Worm (Caenorhabditis elegans): ENCODE measurements around the gene del-2.
A peak's percentile ranks its signal among the peaks of the same experiment; 100 is the strongest.

del-2 gene

ce11 chrIV:9669969-9670368 lies 28.1 kb upstream of the del-2 start:
- no peak for TF ChIP-seq ets-4 (tag; optimal IDR thresholded peaks at IDR 0.05)
- peak; percentile 72 for TF ChIP-seq hlh-30 (tag; optimal IDR thresholded peaks at IDR 0.05; ENCODE audit: insufficient read depth)

DNA sequence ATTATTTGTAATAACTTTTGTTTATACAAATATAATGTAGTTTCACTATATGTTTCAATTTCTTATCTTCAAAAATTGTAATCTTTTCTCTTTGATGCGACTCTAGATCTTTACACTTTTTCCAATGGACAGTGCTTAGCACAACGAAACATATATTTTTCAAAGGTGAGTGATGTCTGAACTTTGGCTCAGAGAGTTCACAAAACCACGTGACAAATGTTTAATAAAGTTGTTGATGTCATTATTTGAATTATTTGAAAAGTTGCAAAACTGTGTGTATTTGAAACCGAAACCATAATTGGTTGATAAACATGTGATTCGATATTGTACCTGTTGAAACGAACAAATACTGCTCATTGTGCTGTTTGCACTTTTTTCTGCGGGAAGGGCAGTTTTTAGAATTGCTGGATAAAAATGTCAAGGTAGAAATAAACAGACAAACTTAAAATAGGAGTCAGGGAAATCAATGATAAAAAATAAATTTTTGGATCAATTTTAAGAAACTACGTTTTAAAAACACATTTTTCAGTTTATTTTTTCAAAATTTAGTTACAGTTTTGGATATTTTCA lies 26.4 kb upstream of the del-2 start:
- no peak for TF ChIP-seq nhr-232 (tag; optimal IDR thresholded peaks at IDR 0.05)
- peak; percentile 7 for TF ChIP-seq hlh-30 (tag; optimal IDR thresholded peaks at IDR 0.05; ENCODE audit: insufficient read depth)

DNA sequence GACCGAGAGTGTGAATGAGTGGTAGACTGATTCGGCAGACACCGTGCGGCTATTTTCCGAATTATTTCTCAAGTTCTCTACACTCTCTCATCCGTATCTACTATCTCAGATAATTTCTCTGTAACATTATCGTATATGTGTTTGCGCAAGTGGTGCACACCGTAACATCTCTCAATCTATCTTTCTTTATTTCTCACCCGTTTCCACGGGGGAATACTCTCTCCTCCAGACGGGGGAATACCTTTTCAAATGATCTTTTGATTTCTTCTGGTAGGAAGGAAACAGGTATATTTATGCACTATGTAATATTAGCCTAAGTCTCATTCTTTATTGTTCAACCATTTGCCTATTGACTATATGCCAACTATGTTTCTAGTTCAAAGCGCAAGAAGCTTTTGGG lies 25.3 kb upstream of the del-2 start:
- peak; percentile 45 for TF ChIP-seq tbx-2 (tag; optimal IDR thresholded peaks at IDR 0.05)
- TF ChIP-seq nfya-1 (tag; optimal IDR thresholded peaks at IDR 0.05) = peak; percentile 25
- peak; percentile 19 for TF ChIP-seq elt-2 (tag; optimal IDR thresholded peaks at IDR 0.05)
- TF ChIP-seq ceh-34 (tag; optimal IDR thresholded peaks at IDR 0.05) = peak; percentile 38
- TF ChIP-seq ahr-1 (tag; optimal IDR thresholded peaks at IDR 0.05) = no peak
- no peak for TF ChIP-seq fkh-10 (GFP tag; optimal IDR thresholded peaks at IDR 0.05)
- no peak for TF ChIP-seq fkh-6 (tag; optimal IDR thresholded peaks at IDR 0.05)
- peak; percentile 8 for TF ChIP-seq ceh-30 (tag; optimal IDR thresholded peaks at IDR 0.05)

- no peak for TF ChIP-seq C08G9.2 (tag; optimal IDR thresholded peaks at IDR 0.05)
- no peak for TF ChIP-seq fkh-10 (GFP tag; optimal IDR thresholded peaks at IDR 0.05)
- peak; percentile 82 for TF ChIP-seq unc-42 (tag; optimal IDR thresholded peaks at IDR 0.05)
- no peak for TF ChIP-seq pros-1 (tag; optimal IDR thresholded peaks at IDR 0.05)
- TF ChIP-seq rnt-1 (tag; optimal IDR thresholded peaks at IDR 0.05) = no peak
These were observed 18.2 kb upstream of the del-2 start for ce11 chrIV:9659999-9660398.

DNA sequence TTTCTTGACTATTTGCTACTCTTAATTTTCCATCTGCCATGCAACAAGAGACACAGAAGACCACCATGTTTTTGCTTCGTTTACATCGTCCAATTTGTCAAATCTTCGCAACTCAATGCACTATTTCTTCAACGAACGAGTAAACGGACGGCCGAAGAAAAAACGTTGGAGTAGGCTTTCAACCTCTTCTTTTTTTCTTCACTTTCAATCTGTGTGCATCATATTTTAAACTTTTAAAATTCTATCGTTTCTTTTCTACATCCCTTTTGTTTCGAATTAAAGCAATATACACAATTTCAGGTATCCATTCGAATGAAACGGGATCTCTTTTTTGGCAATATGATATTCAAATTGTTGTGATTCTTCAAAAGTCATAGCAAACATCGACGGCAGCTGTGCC lies 15.9 kb upstream of the del-2 start, which contains the start of gene acc-1:
acc-1 (plus strand) TSS at position 301 of the 400 bp plus-strand sequence.
- no peak for TF ChIP-seq tbx-2 (tag; optimal IDR thresholded peaks at IDR 0.05)
- TF ChIP-seq ceh-19 (GFP tag; optimal IDR thresholded peaks at IDR 0.05) = no peak
- TF ChIP-seq ama-1 (optimal IDR thresholded peaks at IDR 0.05) = no peak
- TF ChIP-seq ceh-31 (tag; optimal IDR thresholded peaks at IDR 0.05) = no peak
- TF ChIP-seq C38D4.7 (GFP tag; optimal IDR thresholded peaks at IDR 0.05) = no peak
- no peak for TF ChIP-seq ztf-16 (tag; optimal IDR thresholded peaks at IDR 0.05)
- no peak for TF ChIP-seq tbx-7 (tag; optimal IDR thresholded peaks at IDR 0.05)
- TF ChIP-seq zip-5 (tag; optimal IDR thresholded peaks at IDR 0.05) = no peak
- no peak for TF ChIP-seq pqm-1 (tag; optimal IDR thresholded peaks at IDR 0.05)
- no peak for TF ChIP-seq gmeb-2 (tag; optimal IDR thresholded peaks at IDR 0.05)
- no peak for TF ChIP-seq ceh-22 (tag; optimal IDR thresholded peaks at IDR 0.05)
- TF ChIP-seq pros-1 (tag; optimal IDR thresholded peaks at IDR 0.05) = no peak
- TF ChIP-seq odd-2 (tag; optimal IDR thresholded peaks at IDR 0.05) = no peak
- no peak for TF ChIP-seq dve-1 (tag; optimal IDR thresholded peaks at IDR 0.05)
- no peak for TF ChIP-seq ceh-45 (GFP tag; IDR thresholded peaks at IDR 0.05)
- TF ChIP-seq K09A11.1 (tag; optimal IDR thresholded peaks at IDR 0.05; ENCODE audit: insufficient read depth) = no peak

DNA sequence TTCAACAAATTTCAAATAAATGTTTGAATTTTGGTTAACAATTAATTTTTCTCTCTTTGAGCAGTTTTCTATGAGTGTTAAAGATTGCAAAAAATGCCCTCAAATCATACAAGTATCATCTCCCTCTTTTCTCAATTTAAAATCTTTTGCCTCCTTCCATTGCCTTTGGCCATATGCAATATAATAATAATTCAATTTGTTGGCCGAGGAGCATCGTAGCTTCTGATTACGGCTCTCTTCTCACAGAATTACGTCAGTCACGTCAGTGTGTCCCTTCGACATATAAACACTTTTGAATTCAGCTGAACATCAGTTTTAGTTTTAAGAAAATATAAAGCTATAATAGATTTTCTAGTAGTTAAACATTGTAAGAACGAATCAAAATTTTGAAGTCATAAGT lies 13.7 kb upstream of the del-2 start:
- TF ChIP-seq unc-42 (tag; optimal IDR thresholded peaks at IDR 0.05) (peak; percentile 85), K02D7.2 (tag; optimal IDR thresholded peaks at IDR 0.05) (no peak)

DNA sequence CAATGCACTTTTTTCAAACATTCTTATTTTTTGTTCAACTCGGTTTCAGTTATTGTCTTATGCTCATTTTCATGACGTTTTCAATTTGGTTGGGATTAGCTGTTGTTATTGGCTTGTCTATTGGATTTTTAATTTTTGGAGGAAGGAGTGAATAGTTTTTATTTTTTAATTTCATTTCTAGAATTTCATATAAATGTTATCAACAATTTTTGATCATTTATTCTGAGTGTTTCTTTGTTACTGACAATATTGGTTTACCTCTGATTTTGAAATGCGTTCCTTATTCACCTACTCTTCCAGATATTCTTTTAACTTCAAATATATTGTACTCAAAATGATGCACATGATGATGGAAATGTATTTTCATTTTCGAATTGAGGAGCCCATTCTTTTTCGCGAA lies 12.2 kb upstream of the del-2 start, which contains the start of gene F58G6.7:
F58G6.7 (plus strand) TSS at position 301 of the 400 bp plus-strand sequence.
- TF ChIP-seq dve-1 (tag; optimal IDR thresholded peaks at IDR 0.05) (no peak), F13H6.1 (tag; optimal IDR thresholded peaks at IDR 0.05) (no peak), ceh-24 (tag; optimal IDR thresholded peaks at IDR 0.05) (no peak), ceh-9 (tag; optimal IDR thresholded peaks at IDR 0.05) (no peak), lin-11 (tag; optimal IDR thresholded peaks at IDR 0.05) (no peak), ttx-3 (tag; optimal IDR thresholded peaks at IDR 0.05) (no peak)
